Worm (Caenorhabditis elegans) whole organism, L3 larva: ENCODE measurements around the gene Y11D7A.8.

Experiments used
- ceh-82 ChIP-seq: fragments of 150-350 bp; optimal IDR thresholded peaks from 2 replicates; lab custom pipeline; 2014; ENCODE audit warnings: missing biosample characterization, missing genetic modification characterization
- elt-1 ChIP-seq: fragments of 150-350 bp; optimal IDR thresholded peaks from 2 replicates; lab custom pipeline; 2014; ENCODE audit warnings: missing biosample characterization, missing genetic modification characterization
- fos-1 ChIP-seq: fragments of 150-350 bp; optimal IDR thresholded peaks from 2 replicates; lab custom pipeline; 2014; ENCODE audit warnings: missing biosample characterization, missing genetic modification characterization
- jun-1 ChIP-seq: fragments of 150-350 bp; optimal IDR thresholded peaks from 2 replicates; lab custom pipeline; 2014; ENCODE audit warnings: missing biosample characterization, missing genetic modification reagents, missing genetic modification characterization
- lin-15B ChIP-seq: fragments of 150-350 bp; optimal IDR thresholded peaks from 2 replicates; lab custom pipeline; 2014; ENCODE audit warnings: missing biosample characterization, missing genetic modification characterization
- nfya-1 ChIP-seq: sonication (generic microtip); optimal IDR thresholded peaks from 2 replicates; lab custom pipeline; 2017; ENCODE audit warnings: missing genetic modification characterization, mild to moderate bottlenecking, missing compliant biosample characterization, antibody characterized with exemption, moderate library complexity; ENCODE audit not compliant: insufficient read depth
- nhr-237 ChIP-seq: fragments of 150-350 bp; optimal IDR thresholded peaks from 2 replicates; lab custom pipeline; 2014; ENCODE audit warnings: missing biosample characterization, missing genetic modification characterization
- nhr-28 ChIP-seq: fragments of 150-350 bp; optimal IDR thresholded peaks from 2 replicates; lab custom pipeline; 2014; ENCODE audit warnings: missing biosample characterization, missing genetic modification characterization
- nhr-76 ChIP-seq: fragments of 150-350 bp; sonication (generic microtip); optimal IDR thresholded peaks from 5 replicates; lab custom pipeline; 2014; ENCODE audit warnings: missing biosample characterization, missing genetic modification characterization
- unc-39 ChIP-seq: sonication (generic microtip); optimal IDR thresholded peaks from 4 replicates; lab custom pipeline; 2017; ENCODE audit warnings: missing biosample characterization, missing genetic modification characterization
- unc-62 ChIP-seq: fragments of 150-350 bp; sonication (generic microtip); optimal IDR thresholded peaks from 4 replicates; lab custom pipeline; 2014; ENCODE audit warnings: missing biosample characterization, missing genetic modification reagents, missing genetic modification characterization

DNA sequence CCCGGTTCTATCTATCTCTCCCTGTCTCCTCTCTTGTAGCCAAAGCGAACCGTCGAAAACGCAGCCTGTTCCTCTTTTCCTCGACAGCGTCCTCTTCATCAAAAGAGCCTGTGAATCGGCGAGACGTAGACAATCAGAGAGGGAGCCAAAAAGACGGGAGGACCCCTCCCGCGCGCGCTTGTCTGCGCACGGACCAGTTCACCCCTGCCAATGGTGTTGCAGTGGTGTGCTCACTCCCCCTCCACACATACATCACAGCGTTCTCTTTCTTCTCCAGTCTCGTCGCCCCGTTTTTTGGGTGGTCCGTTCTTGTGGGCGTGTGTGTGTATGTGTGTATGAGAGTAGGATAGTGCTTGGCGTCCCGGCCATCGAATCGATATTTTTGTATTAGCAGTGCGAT, 17.7 kb downstream of the Y11D7A.8 start:
- no peak for TF ChIP-seq jun-1 (tag; lab: Kevin White, UChicago)
- TF ChIP-seq unc-39 (tag; lab: Kevin White, UChicago), result no peak
- TF ChIP-seq nhr-28 (tag; lab: Kevin White, UChicago), result no peak
- no peak for TF ChIP-seq nfya-1 (tag; lab: Kevin White, UChicago)
- no peak for TF ChIP-seq ceh-82 (tag; lab: Kevin White, UChicago)
- no peak for TF ChIP-seq fos-1 (tag; lab: Kevin White, UChicago)
- no peak for TF ChIP-seq nhr-237 (tag; lab: Kevin White, UChicago)
- TF ChIP-seq nhr-76 (tag; lab: Kevin White, UChicago), result no peak
- TF ChIP-seq unc-62 (GFP tag; lab: Kevin White, UChicago), result no peak
- TF ChIP-seq elt-1, result no peak
- TF ChIP-seq lin-15B (tag; lab: Kevin White, UChicago), result no peak
